Worm (Caenorhabditis elegans) whole organism, young adult: ENCODE measurements around the gene C31C9.9.

Experiments used
- C17E4.6 ChIP-seq: fragments of 200-800 bp; sonication (Bioruptor generic); IDR thresholded peaks from 2 replicates; pipeline ENCODE4 v1.3.6; 2022; ENCODE audit warnings: missing genetic modification reagents, missing genetic modification characterization, missing compliant biosample characterization
- F49E8.2 ChIP-seq: sonication (generic microtip); optimal IDR thresholded peaks from 3 replicates; lab custom pipeline; 2017; ENCODE audit warnings: missing genetic modification characterization, mild to moderate bottlenecking, missing compliant biosample characterization, antibody characterized with exemption, moderate library complexity; ENCODE audit not compliant: insufficient read depth
- F52B5.7 ChIP-seq: sonication (generic microtip); optimal IDR thresholded peaks from 2 replicates; lab custom pipeline; 2016; ENCODE audit warnings: mild to moderate bottlenecking, missing genetic modification characterization, missing compliant biosample characterization
- bed-2 ChIP-seq: fragments of 200-800 bp; sonication (Bioruptor generic); IDR thresholded peaks from 2 replicates; pipeline ENCODE4 v1.3.6; 2022; ENCODE audit warnings: missing genetic modification reagents, missing genetic modification characterization, missing compliant biosample characterization
- nhr-120 ChIP-seq: fragments of 200-800 bp; sonication (Bioruptor generic); IDR thresholded peaks from 2 replicates; pipeline ENCODE4 v1.3.6; 2022; ENCODE audit warnings: missing genetic modification characterization, missing compliant biosample characterization
- snpc-4 ChIP-seq, 5 experiments: fragments of 150-350 bp in 1 of 5; sonication (generic microtip) in 4 of 5; optimal IDR thresholded peaks; 2 replicates each; lab custom pipeline; 2014 to 2018; ENCODE audit warnings: missing genetic modification characterization in 5 of 5, missing biosample characterization in 3 of 5, antibody characterized with exemption in 2 of 5, mild to moderate bottlenecking in 2 of 5, missing compliant biosample characterization in 2 of 5, missing genotype in 2 of 5, moderate library complexity in 2 of 5, missing genetic modification reagents in 1 of 5
- sptf-2 ChIP-seq: fragments of 200-800 bp; sonication (Bioruptor generic); optimal IDR thresholded peaks from 2 replicates; lab custom pipeline; 2018; ENCODE audit warnings: mild to moderate bottlenecking, missing genetic modification characterization, missing compliant biosample characterization
- ztf-6 ChIP-seq: fragments of 200-800 bp; sonication (Bioruptor generic); IDR thresholded peaks from 2 replicates; pipeline ENCODE4 v1.3.6; 2022; ENCODE audit warnings: missing genetic modification reagents, missing genetic modification characterization, missing compliant biosample characterization

DNA sequence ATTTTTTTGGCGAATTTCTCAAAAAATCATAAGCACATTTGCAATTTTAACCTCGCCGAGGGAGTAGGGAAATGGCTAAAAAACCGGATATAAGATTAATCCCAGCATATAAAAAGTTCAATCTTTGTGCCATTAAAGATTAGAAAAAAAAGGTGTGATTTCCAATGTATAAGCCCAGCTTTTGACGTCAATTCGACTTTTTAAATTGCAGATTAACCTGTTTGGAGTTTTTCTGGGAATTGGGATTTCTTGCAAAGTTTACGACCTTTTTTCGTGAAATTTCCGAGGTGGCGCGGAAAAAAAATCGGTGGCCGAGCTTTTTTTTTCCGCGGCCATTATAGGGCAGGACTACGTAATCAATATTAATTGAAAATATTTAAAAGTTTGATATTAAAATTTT, 42.9 kb downstream of the C31C9.9 start:
- TF ChIP-seq snpc-4 (GFP tag; optimal IDR thresholded peaks at IDR 0.05; lab: Kevin White, UChicago) (no peak), snpc-4 (tag; optimal IDR thresholded peaks at IDR 0.05; lab: Kevin White, UChicago) (no peak), F49E8.2 (no peak), C17E4.6 (GFP tag; lab: Robert Waterston, UW) (no peak), ztf-6 (no peak), F52B5.7 (tag; lab: Kevin White, UChicago) (no peak), nhr-120 (no peak), bed-2 (no peak), sptf-2 (GFP tag; lab: Kevin White, UChicago) (no peak)
